Worm (Caenorhabditis elegans) whole organism, midembryonic: Measurements from ENCODE around the gene mdf-1.

ENCODE experiments used
- T22C8.4 ChIP-seq: fragments of 200-800 bp; sonication (Bioruptor generic); IDR thresholded peaks from 2 replicates; pipeline ENCODE4 v1.3.6; 2022; ENCODE audit warnings: missing genetic modification characterization, missing compliant biosample characterization
- cog-1 ChIP-seq: sonication (generic microtip); optimal IDR thresholded peaks from 2 replicates; lab custom pipeline; 2016; ENCODE audit warnings: missing genetic modification characterization, missing compliant biosample characterization
- flt-1 ChIP-seq: fragments of 200-800 bp; sonication (Bioruptor generic); IDR thresholded peaks from 2 replicates; pipeline ENCODE4 v1.3.6; 2022; ENCODE audit warnings: missing genetic modification characterization, missing compliant biosample characterization
- klf-2 ChIP-seq: fragments of 200-800 bp; sonication (Bioruptor generic); conservative IDR thresholded peaks from 2 replicates; pipeline ENCODE4 v1.3.6; 2022; ENCODE audit warnings: missing genetic modification reagents, missing genetic modification characterization, missing compliant biosample characterization
- med-1 ChIP-seq: sonication (generic microtip); optimal IDR thresholded peaks from 2 replicates; lab custom pipeline; 2017; ENCODE audit warnings: missing genetic modification characterization, mild to moderate bottlenecking, missing compliant biosample characterization, antibody characterized with exemption, missing genetic modification reagents; ENCODE audit not compliant: insufficient read depth
- ref-1 ChIP-seq: fragments of 200-800 bp; sonication (Bioruptor generic); conservative IDR thresholded peaks from 2 replicates; pipeline ENCODE4 v1.3.6; 2022; ENCODE audit warnings: missing genetic modification reagents, missing genetic modification characterization, missing compliant biosample characterization
- tab-1 ChIP-seq: fragments of 200-800 bp; sonication (Bioruptor generic); IDR thresholded peaks from 2 replicates; pipeline ENCODE4 v1.3.6; 2022; ENCODE audit warnings: missing genetic modification characterization, missing compliant biosample characterization
- ztf-23 ChIP-seq: fragments of 200-800 bp; sonication (Bioruptor generic); IDR thresholded peaks from 2 replicates; pipeline ENCODE4 v1.3.6; 2022; ENCODE audit warnings: missing genetic modification reagents, missing genetic modification characterization, missing compliant biosample characterization
- ztf-29 ChIP-seq: fragments of 200-800 bp; sonication (Bioruptor generic); IDR thresholded peaks from 2 replicates; pipeline ENCODE4 v1.3.6; 2022; ENCODE audit warnings: missing genetic modification reagents, missing genetic modification characterization, missing compliant biosample characterization

Gene mdf-1

DNA sequence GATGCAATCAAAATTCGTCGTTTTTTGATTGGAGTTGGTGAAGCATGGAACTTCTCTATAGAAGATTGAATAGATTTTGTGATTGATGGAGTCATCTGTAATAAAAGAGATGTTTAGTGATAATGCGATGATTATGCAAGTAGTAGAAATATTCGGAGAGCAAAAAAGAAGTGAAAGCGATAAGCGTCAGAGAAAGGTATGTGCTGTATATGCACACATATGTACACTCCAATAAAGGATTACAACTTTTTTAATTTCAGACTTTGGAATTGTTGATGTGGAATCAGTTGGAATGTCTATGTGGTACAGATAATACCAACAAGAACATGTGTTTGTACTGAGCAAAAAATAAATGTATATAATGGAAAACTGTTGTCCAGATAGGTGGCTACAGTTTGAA is 26.2 kb upstream of the mdf-1 start, which contains the start of gene F25B3.5:
Gene F25B3.5 (minus strand): TSS at position 101 of the 400 bp plus-strand sequence.
- TF ChIP-seq med-1 (GFP tag; lab: Kevin White, UChicago) (no peak), flt-1 (GFP tag; lab: Robert Waterston, UW) (no peak), ztf-23 (GFP tag; lab: Robert Waterston, UW) (no peak), tab-1 (GFP tag; lab: Robert Waterston, UW) (no peak), ref-1 (GFP tag; lab: Robert Waterston, UW) (no peak), T22C8.4 (GFP tag; lab: Robert Waterston, UW) (no peak), cog-1 (tag; lab: Kevin White, UChicago) (no peak), ztf-29 (GFP tag; lab: Robert Waterston, UW) (no peak), klf-2 (GFP tag; lab: Robert Waterston, UW) (no peak)

DNA sequence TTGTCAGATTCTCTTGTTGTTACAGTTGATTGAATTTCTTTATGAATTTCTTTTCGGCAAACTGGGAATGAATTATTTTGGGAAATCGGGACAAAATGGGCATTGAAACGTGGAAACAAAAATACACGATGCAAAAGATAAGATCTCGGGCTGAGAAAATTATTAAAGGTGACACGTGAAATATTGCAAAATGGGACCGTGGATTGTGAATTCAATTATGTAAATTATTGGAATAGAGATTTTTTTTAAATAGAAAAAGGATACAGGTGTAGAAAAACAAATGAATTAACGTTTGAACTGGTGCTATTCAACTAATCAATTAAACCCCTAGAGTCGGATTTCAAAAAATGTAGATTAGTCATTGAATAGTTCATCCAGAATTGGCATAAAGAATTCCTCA is 24.7 kb upstream of the mdf-1 start, which contains the start of gene F25B3.4:
Gene F25B3.4 (minus strand): TSS at position 101 of the 400 bp plus-strand sequence.
- TF ChIP-seq cog-1 (tag; lab: Kevin White, UChicago) (no peak), ztf-23 (GFP tag; lab: Robert Waterston, UW) (no peak)

DNA sequence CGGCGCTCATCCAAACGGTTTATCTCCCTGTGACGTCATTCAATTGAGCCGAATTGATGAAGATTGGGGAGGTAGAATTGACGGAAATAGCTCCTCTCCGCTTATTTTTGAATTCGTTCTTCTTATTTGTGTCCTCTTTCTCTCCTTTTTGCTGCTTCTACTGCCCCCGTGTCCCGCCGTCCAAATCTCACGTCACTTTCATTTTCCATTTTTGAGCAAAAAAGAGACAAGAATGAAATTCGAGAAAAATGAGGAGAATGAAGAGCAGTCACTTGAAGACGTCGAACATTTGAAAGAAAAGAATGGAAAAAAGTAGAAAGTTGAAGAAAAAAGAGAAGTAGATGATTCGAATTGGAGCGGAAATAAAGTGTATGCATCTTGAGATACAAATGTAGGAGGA is 19.6 kb upstream of the mdf-1 start:
- TF ChIP-seq cog-1 (tag; lab: Kevin White, UChicago), result no peak
- no peak for TF ChIP-seq ref-1 (GFP tag; lab: Robert Waterston, UW)

DNA sequence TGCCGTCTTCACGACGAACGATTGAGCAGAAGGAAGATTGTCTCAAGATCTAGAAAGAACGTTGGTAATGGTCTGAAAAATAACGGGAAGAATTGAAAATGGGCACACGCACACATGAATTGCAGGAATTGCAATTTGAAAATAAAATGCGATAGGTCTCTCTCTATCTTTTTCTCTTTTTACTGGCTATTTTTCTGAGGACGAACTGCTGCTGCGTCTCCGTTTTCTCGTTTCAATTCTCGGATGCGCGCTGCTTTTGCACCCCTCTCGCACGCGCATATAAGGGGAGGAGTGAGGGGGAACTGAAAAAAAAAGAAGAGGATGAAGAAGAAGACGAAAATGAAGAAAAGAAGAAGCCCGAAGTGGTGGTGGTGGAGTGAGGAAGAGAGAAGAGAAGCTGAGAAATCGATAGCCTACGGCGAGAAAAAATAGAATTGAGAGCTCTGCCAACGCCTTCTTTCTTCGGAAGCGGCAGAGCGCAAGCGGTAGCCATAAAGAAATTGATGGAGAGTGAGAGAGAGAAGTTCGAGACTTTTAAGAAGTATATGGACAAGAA is 17.7 kb upstream of the mdf-1 start, which contains the start of gene rgef-1:
Gene rgef-1 (minus strand): TSS at position 51 of the 556 bp plus-strand sequence.
- TF ChIP-seq ztf-23 (GFP tag; lab: Robert Waterston, UW), result peak; percentile 34; the same call in 1 of the 2 replicates
- TF ChIP-seq ztf-29 (GFP tag; lab: Robert Waterston, UW), result no peak

DNA sequence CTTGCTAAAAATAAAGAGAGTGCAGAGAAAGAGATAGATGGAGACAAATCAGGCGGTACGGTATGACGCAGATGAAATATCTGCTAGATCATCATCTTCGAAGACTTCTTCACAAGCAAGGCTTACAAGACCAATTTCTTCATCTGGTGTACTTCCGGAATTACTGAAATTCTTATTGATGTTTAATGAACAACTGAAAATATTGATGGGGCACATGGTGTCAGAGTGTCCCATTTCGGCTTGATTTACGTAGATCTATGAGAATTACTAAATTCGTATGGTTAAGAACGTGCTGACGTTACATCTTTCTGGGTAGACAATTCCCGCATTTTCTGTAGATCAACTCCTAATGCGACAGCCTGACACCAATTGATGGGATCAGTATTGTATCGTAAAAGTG is 12.6 kb upstream of the mdf-1 start:
- no peak for TF ChIP-seq tab-1 (GFP tag; lab: Robert Waterston, UW)

DNA sequence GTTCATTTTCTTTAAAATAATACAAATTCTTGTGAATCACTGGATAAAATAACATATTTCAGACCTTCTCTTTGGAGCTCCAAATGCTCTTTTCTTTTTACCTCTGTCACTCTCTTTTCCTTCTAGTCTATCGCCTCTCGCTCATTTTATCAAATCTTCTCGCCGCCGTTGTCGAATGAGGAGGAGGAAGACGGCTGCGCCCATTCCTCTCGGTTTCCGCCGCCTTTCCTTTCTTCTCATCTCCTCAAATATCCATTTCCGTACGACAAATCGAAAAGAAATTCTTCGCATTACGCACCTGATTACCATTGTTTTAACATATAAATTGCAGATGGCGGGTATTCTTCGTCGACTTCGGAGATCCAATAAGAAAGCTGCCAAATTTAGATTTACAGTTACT is 6.3 kb upstream of the mdf-1 start, which contains the start of gene ehbp-1:
Gene ehbp-1 (plus strand): TSS at position 332 of the 400 bp plus-strand sequence.
- TF ChIP-seq tab-1 (GFP tag; lab: Robert Waterston, UW) (no peak), flt-1 (GFP tag; lab: Robert Waterston, UW) (no peak), ztf-29 (GFP tag; lab: Robert Waterston, UW) (no peak), ztf-23 (GFP tag; lab: Robert Waterston, UW) (no peak), T22C8.4 (GFP tag; lab: Robert Waterston, UW) (no peak), klf-2 (GFP tag; lab: Robert Waterston, UW) (no peak), cog-1 (tag; lab: Kevin White, UChicago) (no peak), med-1 (GFP tag; lab: Kevin White, UChicago) (no peak), ref-1 (GFP tag; lab: Robert Waterston, UW) (no peak)

DNA sequence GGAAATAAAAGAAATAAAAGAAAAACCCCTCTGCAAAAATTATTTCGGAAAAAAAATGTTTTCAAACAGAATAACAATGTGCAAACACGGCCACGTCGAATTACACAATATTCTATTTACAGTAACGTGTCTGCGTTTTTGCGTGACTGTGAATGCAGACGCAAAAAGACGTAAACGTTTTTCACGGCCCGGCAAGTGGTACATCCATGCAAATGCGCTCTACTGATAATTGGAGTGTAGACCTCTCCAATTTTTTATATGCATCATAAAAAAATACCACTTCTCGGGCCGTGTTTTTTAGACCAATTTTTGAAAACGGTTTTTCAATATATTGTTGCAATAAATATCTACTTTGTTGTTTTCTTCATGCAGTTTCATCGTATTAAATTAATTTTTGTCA is 5.4 kb upstream of the mdf-1 start, which contains the start of gene nstp-10:
Gene nstp-10 (minus strand): TSS at position 378 of the 400 bp plus-strand sequence.
- TF ChIP-seq cog-1 (tag; lab: Kevin White, UChicago) (peak; percentile 23), tab-1 (GFP tag; lab: Robert Waterston, UW) (no peak), ref-1 (GFP tag; lab: Robert Waterston, UW) (no peak)

DNA sequence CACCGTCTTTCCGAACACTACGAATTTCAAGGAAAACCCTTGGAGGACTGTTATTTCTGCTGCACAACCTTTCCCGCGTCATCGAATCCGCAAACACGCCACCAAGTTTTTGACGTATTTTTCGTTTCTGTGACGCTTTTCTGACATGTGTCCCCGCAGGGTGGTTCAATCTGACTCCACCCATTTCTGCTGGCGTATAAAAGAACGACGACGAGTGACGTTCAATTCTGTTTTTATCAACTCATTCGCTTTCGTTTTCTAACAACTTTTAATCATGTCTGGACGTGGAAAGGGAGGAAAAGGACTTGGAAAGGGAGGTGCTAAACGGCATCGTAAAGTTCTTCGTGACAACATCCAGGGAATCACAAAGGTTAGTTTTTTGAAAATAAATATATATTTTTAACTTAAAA is 2.8 kb upstream of the mdf-1 start, which contains the start of gene his-37:
Gene his-37 (plus strand): TSS at position 246 of the 410 bp plus-strand sequence.
- TF ChIP-seq tab-1 (GFP tag; lab: Robert Waterston, UW), result peak; percentile 50; the same call in 1 of the 2 replicates
- TF ChIP-seq klf-2 (GFP tag; lab: Robert Waterston, UW), result no peak
- TF ChIP-seq cog-1 (tag; lab: Kevin White, UChicago), result peak; percentile 93
- peak; percentile 83 for TF ChIP-seq ztf-23 (GFP tag; lab: Robert Waterston, UW)
- peak; percentile 81 for TF ChIP-seq flt-1 (GFP tag; lab: Robert Waterston, UW)
- no peak; the same call in 1 of the 2 replicates for TF ChIP-seq ztf-29 (GFP tag; lab: Robert Waterston, UW)
- TF ChIP-seq T22C8.4 (GFP tag; lab: Robert Waterston, UW), result no peak

DNA sequence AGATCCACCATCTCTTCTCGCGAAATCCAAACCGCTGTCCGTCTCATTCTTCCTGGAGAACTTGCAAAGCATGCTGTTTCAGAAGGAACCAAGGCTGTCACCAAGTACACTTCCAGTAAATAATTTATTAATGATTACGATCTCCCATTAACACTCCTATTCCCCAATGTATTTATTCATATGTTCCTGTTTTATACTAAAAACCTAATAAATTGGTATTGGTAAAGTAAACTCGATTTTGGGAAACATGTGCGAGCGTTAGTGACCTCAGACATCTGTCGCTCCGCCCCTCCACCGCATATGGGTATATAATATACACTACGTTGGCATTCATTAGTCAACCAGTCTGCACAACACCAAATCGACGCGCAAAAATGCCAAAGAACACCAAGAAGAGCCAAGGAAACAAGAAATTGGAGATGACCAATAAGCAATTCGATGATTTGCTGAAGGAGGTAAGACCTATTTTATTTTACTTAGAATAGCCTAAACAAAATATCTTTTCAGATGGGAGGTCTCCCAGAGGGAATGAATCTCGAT is 2.1 kb upstream of the mdf-1 start, which contains the start of gene C50F4.6:
Gene C50F4.6 (plus strand): TSS at position 51 of the 540 bp plus-strand sequence.
- no peak for TF ChIP-seq ztf-23 (GFP tag; lab: Robert Waterston, UW)
- no peak for TF ChIP-seq T22C8.4 (GFP tag; lab: Robert Waterston, UW)
- TF ChIP-seq ref-1 (GFP tag; lab: Robert Waterston, UW), result no peak
- no peak for TF ChIP-seq klf-2 (GFP tag; lab: Robert Waterston, UW)
- no peak for TF ChIP-seq med-1 (GFP tag; lab: Kevin White, UChicago)
- no peak for TF ChIP-seq tab-1 (GFP tag; lab: Robert Waterston, UW)
- TF ChIP-seq cog-1 (tag; lab: Kevin White, UChicago), result no peak
- TF ChIP-seq ztf-29 (GFP tag; lab: Robert Waterston, UW), result no peak
- TF ChIP-seq flt-1 (GFP tag; lab: Robert Waterston, UW), result no peak

DNA sequence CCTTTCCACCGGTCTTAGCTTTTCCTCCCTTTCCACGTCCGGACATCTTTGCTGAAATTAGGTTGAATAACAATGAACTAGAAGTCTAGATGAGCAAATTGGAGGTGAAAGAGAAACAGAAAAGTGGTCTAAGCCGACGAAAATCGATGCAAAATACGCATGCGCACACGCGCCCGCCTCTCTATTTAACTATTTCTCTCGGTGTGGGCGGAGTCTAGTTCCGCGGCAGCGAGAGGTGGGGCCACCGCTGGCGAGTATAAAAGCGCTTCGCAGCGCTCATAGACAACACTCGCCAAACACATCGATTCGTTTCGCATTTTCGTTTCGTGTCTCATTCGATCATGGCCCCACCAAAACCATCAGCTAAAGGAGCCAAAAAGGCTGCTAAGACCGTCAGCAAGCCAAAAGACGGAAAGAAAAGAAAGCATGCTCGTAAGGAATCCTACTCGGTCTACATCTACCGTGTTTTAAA is 1.2 kb upstream of the mdf-1 start, which contains the start of the genes his-35 and his-41:
Gene his-35 (minus strand): TSS at position 51 of the 472 bp plus-strand sequence.
Gene his-41 (plus strand): TSS at position 299 of the 472 bp plus-strand sequence.
- TF ChIP-seq cog-1 (tag; lab: Kevin White, UChicago), result no peak
- 0 out of 2 replicates have a peak, but pooled peaks have one; percentile 20 for TF ChIP-seq ztf-29 (GFP tag; lab: Robert Waterston, UW)
- TF ChIP-seq tab-1 (GFP tag; lab: Robert Waterston, UW), result no peak
- no peak for TF ChIP-seq klf-2 (GFP tag; lab: Robert Waterston, UW)
- TF ChIP-seq med-1 (GFP tag; lab: Kevin White, UChicago), result no peak
- TF ChIP-seq flt-1 (GFP tag; lab: Robert Waterston, UW), result 0 out of 2 replicates have a peak, but pooled peaks have one; percentile 9
- no peak for TF ChIP-seq ref-1 (GFP tag; lab: Robert Waterston, UW)
- no peak; the same call in 1 of the 2 replicates for TF ChIP-seq ztf-23 (GFP tag; lab: Robert Waterston, UW)
- peak; percentile 46 for TF ChIP-seq T22C8.4 (GFP tag; lab: Robert Waterston, UW)
